Worm (Caenorhabditis elegans): Measurements from ENCODE around the gene str-73.
"Not testable (repeated sequence)": the region's sequence is repeated elsewhere in the genome, so short reads cannot be mapped to it uniquely, and the experiment has no call there.

DNA sequence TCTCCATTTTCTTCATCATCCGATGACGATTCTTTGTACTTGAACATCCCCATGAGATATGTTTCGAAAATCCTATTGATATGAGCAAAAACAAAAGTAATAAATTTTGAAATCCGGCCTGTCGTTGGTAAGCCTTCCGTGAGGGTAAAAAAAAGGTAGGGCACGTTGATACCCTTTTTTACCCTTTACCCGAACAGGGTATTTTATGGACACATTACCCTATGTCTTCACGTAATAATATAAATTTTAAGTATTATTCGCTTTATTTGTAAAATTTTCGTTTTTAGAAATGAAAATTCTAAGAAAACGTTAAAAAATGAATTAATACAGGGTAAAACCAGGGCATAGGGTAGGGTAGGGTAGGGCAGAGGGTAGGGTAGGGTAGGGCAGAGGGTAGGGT is 46.3 kb upstream of the str-73 start, which contains the start of gene F13A7.7:
- TF ChIP-seq nhr-232 (tag; optimal IDR thresholded peaks at IDR 0.05); pag-3 (tag; optimal IDR thresholded peaks at IDR 0.05; ENCODE audit: borderline replicate concordance); ceh-9 (tag; optimal IDR thresholded peaks at IDR 0.05); pqm-1 (tag; optimal IDR thresholded peaks at IDR 0.05); dve-1 (tag; optimal IDR thresholded peaks at IDR 0.05); tbx-2 (tag; optimal IDR thresholded peaks at IDR 0.05); lin-11 (tag; optimal IDR thresholded peaks at IDR 0.05); gmeb-2 (tag; optimal IDR thresholded peaks at IDR 0.05); ets-4 (tag; optimal IDR thresholded peaks at IDR 0.05); elt-2 (tag; optimal IDR thresholded peaks at IDR 0.05); unc-55 (GFP tag; optimal IDR thresholded peaks at IDR 0.05); K02D7.2 (tag; optimal IDR thresholded peaks at IDR 0.05); fkh-10 (GFP tag; optimal IDR thresholded peaks at IDR 0.05): not testable (repeated sequence)

All from whole organism, late embryonic.